Worm (Caenorhabditis elegans) whole organism, L3 larva: ENCODE measurements around the gene rsf-1.

Source experiments
- R02D3.7 ChIP-seq: fragments of 150-350 bp; optimal IDR thresholded peaks from 2 replicates; lab custom pipeline; 2014; ENCODE audit warnings: missing biosample characterization, missing genetic modification characterization
- ZK546.5 ChIP-seq: sonication (generic microtip); optimal IDR thresholded peaks from 2 replicates; lab custom pipeline; 2017; ENCODE audit warnings: missing biosample characterization, missing genetic modification characterization
- egl-27 ChIP-seq: sonication (generic microtip); optimal IDR thresholded peaks from 4 replicates; lab custom pipeline; 2017; ENCODE audit warnings: missing biosample characterization, missing genetic modification reagents, missing genetic modification characterization
- elt-2 ChIP-seq: sonication (generic microtip); optimal IDR thresholded peaks from 2 replicates; lab custom pipeline; 2016; ENCODE audit warnings: missing genetic modification reagents, mild to moderate bottlenecking, missing genetic modification characterization, missing compliant biosample characterization
- elt-3 ChIP-seq, 3 experiments: fragments of 150-350 bp in 1 of 3; sonication (generic microtip) in 2 of 3; optimal IDR thresholded peaks; 2 replicates in 2 of 3; 4 replicates in 1 of 3; lab custom pipeline; 2014 to 2017; ENCODE audit warnings: missing biosample characterization in 3 of 3, missing genetic modification characterization in 3 of 3
- fos-1 ChIP-seq: fragments of 150-350 bp; optimal IDR thresholded peaks from 2 replicates; lab custom pipeline; 2014; ENCODE audit warnings: missing biosample characterization, missing genetic modification characterization
- jun-1 ChIP-seq: fragments of 150-350 bp; optimal IDR thresholded peaks from 2 replicates; lab custom pipeline; 2014; ENCODE audit warnings: missing biosample characterization, missing genetic modification reagents, missing genetic modification characterization
- lin-15B ChIP-seq: fragments of 150-350 bp; optimal IDR thresholded peaks from 2 replicates; lab custom pipeline; 2014; ENCODE audit warnings: missing biosample characterization, missing genetic modification characterization
- lin-39 ChIP-seq: fragments of 150-350 bp; optimal IDR thresholded peaks from 2 replicates; lab custom pipeline; 2018; ENCODE audit warnings: missing biosample characterization, missing genetic modification reagents, missing genetic modification characterization
- mdl-1 ChIP-seq: fragments of 150-350 bp; optimal IDR thresholded peaks from 2 replicates; lab custom pipeline; 2014; ENCODE audit warnings: missing biosample characterization, missing genetic modification characterization
- nhr-12 ChIP-seq: fragments of 150-350 bp; optimal IDR thresholded peaks from 2 replicates; lab custom pipeline; 2014; ENCODE audit warnings: missing biosample characterization, missing genetic modification characterization
- nhr-67 ChIP-seq: fragments of 150-350 bp; optimal IDR thresholded peaks from 2 replicates; lab custom pipeline; 2014; ENCODE audit warnings: missing biosample characterization, missing genetic modification characterization
- nhr-76 ChIP-seq: fragments of 150-350 bp; sonication (generic microtip); optimal IDR thresholded peaks from 5 replicates; lab custom pipeline; 2014; ENCODE audit warnings: missing biosample characterization, missing genetic modification characterization
- sea-2 ChIP-seq: fragments of 150-350 bp; sonication (generic microtip); optimal IDR thresholded peaks from 4 replicates; lab custom pipeline; 2014; ENCODE audit warnings: missing biosample characterization, missing genetic modification reagents, missing genetic modification characterization

ce11 chrII:11347878-11348556, 41.8 kb downstream of the rsf-1 start, which contains the start of the genes B0491.6 and pigm-1:
- peak; percentile 48 for TF ChIP-seq elt-2 (tag; lab: Kevin White, UChicago)
- TF ChIP-seq sea-2 (GFP tag; lab: Kevin White, UChicago): no peak
- TF ChIP-seq egl-27 (tag; lab: Kevin White, UChicago): no peak
- TF ChIP-seq nhr-76 (tag; lab: Kevin White, UChicago): no peak
- no peak for TF ChIP-seq ZK546.5 (tag; lab: Kevin White, UChicago)
- no peak for TF ChIP-seq fos-1 (tag; lab: Kevin White, UChicago)
- peak; percentile 11 for TF ChIP-seq mdl-1 (tag; lab: Kevin White, UChicago)
- no peak for TF ChIP-seq elt-3 (tag; optimal IDR thresholded peaks at IDR 0.05; lab: Kevin White, UChicago)
- TF ChIP-seq nhr-67 (tag; lab: Kevin White, UChicago): no peak
- TF ChIP-seq lin-15B (tag; lab: Kevin White, UChicago): peak; percentile 25
- TF ChIP-seq lin-39 (tag; lab: Kevin White, UChicago): no peak
- peak; percentile 33 for TF ChIP-seq jun-1 (tag; lab: Kevin White, UChicago)
- TF ChIP-seq R02D3.7 (tag; lab: Kevin White, UChicago): no peak
- TF ChIP-seq nhr-12: no peak
